Fruit fly (Drosophila melanogaster) whole organism, embryonic: ENCODE data around the gene Vti1a.

ENCODE experiments used
- Bgb ChIP-seq: fragments of 200-800 bp; sonication (Bioruptor generic); IDR thresholded peaks from 2 replicates; pipeline ENCODE4 v1.3.6; 2022; ENCODE audit warnings: missing biosample characterization, missing genetic modification characterization; ENCODE audit not compliant: partially characterized antibody
- CG11723 ChIP-seq: fragments of 200-800 bp; sonication (Bioruptor generic); optimal IDR thresholded peaks from 2 replicates; lab custom pipeline; 2017; ENCODE audit warnings: missing biosample characterization, mild to moderate bottlenecking, missing genetic modification characterization
- CG13424 ChIP-seq: fragments of 200-800 bp; sonication (Bioruptor generic); optimal IDR thresholded peaks from 2 replicates; lab custom pipeline; 2019; ENCODE audit warnings: missing biosample characterization, mild to moderate bottlenecking, missing genetic modification characterization, moderate library complexity
- CG14441 ChIP-seq: fragments of 200-800 bp; sonication (Bioruptor generic); IDR thresholded peaks from 2 replicates; pipeline ENCODE4 v1.3.6; 2022; ENCODE audit warnings: missing biosample characterization, missing genetic modification characterization
- CG1529 ChIP-seq: fragments of 200-800 bp; sonication (Bioruptor generic); optimal IDR thresholded peaks from 3 replicates; lab custom pipeline; 2018; ENCODE audit warnings: missing biosample characterization, missing genetic modification characterization
- CG1603 ChIP-seq: fragments of 200-800 bp; sonication (Bioruptor generic); optimal IDR thresholded peaks from 2 replicates; lab custom pipeline; 2019; ENCODE audit warnings: missing biosample characterization, mild to moderate bottlenecking, missing genetic modification characterization, moderate library complexity
- CG16815 ChIP-seq: fragments of 200-800 bp; sonication (Bioruptor generic); optimal IDR thresholded peaks from 3 replicates; lab custom pipeline; 2017; ENCODE audit warnings: missing biosample characterization, mild to moderate bottlenecking, missing genetic modification characterization
- CG17186 ChIP-seq: fragments of 200-800 bp; sonication (Bioruptor generic); optimal IDR thresholded peaks from 3 replicates; lab custom pipeline; 2017; ENCODE audit warnings: missing biosample characterization, missing genetic modification reagents, missing genetic modification characterization
- CG17385 ChIP-seq: fragments of 200-800 bp; sonication (Bioruptor generic); optimal IDR thresholded peaks from 3 replicates; lab custom pipeline; 2018; ENCODE audit warnings: missing biosample characterization, mild to moderate bottlenecking, missing genetic modification characterization
- CG18262 ChIP-seq: fragments of 200-800 bp; optimal IDR thresholded peaks from 3 replicates; lab custom pipeline; 2019; ENCODE audit warnings: missing biosample characterization, mild to moderate bottlenecking, missing genetic modification characterization, moderate library complexity
- CG18476 ChIP-seq: fragments of 200-800 bp; sonication (Bioruptor generic); optimal IDR thresholded peaks from 2 replicates; lab custom pipeline; 2016; ENCODE audit warnings: missing biosample characterization, mild to moderate bottlenecking, missing genetic modification characterization
- CG30020 ChIP-seq: fragments of 200-800 bp; optimal IDR thresholded peaks from 2 replicates; lab custom pipeline; 2019; ENCODE audit warnings: missing biosample characterization, mild to moderate bottlenecking, missing genetic modification characterization, moderate library complexity
- CG6254 ChIP-seq: fragments of 200-800 bp; sonication (Bioruptor generic); optimal IDR thresholded peaks from 3 replicates; lab custom pipeline; 2017; ENCODE audit warnings: mild to moderate bottlenecking, missing biosample characterization, missing genetic modification reagents, missing genetic modification characterization
- CG6765 ChIP-seq: fragments of 200-800 bp; sonication (Bioruptor generic); optimal IDR thresholded peaks from 3 replicates; lab custom pipeline; 2017; ENCODE audit warnings: missing biosample characterization, mild to moderate bottlenecking, missing genetic modification characterization
- CG7987 ChIP-seq: fragments of 200-800 bp; sonication (Bioruptor generic); optimal IDR thresholded peaks from 2 replicates; lab custom pipeline; 2018; ENCODE audit warnings: missing biosample characterization, mild to moderate bottlenecking, missing genetic modification characterization, moderate library complexity
- CG8388 ChIP-seq: fragments of 200-800 bp; sonication (Bioruptor generic); optimal IDR thresholded peaks from 2 replicates; lab custom pipeline; 2019; ENCODE audit warnings: missing biosample characterization, mild to moderate bottlenecking, missing genetic modification characterization, moderate library complexity
- CTCF ChIP-seq: fragments of 200-800 bp; sonication (Bioruptor generic); optimal IDR thresholded peaks from 2 replicates; lab custom pipeline; 2017; ENCODE audit warnings: missing biosample characterization, mild to moderate bottlenecking, missing genetic modification characterization, moderate library complexity
- D19B ChIP-seq: fragments of 200-800 bp; sonication (Bioruptor generic); optimal IDR thresholded peaks from 2 replicates; lab custom pipeline; 2017; ENCODE audit warnings: missing biosample characterization, mild to moderate bottlenecking, missing genetic modification characterization
- Dbx ChIP-seq: fragments of 200-800 bp; sonication (Bioruptor generic); IDR thresholded peaks from 3 replicates; pipeline ENCODE4 v1.3.6; 2022; ENCODE audit warnings: missing biosample characterization, missing genetic modification characterization
- Dek ChIP-seq: fragments of 200-800 bp; sonication (Bioruptor generic); optimal IDR thresholded peaks from 3 replicates; lab custom pipeline; 2019; ENCODE audit warnings: missing biosample characterization, mild to moderate bottlenecking, missing genetic modification characterization, moderate library complexity
- Dfd ChIP-seq, 2 experiments: fragments of >200 bp; optimal IDR thresholded peaks; 2 replicates each; lab custom pipeline; 2017; ENCODE audit warnings: missing biosample characterization in 2 of 2, missing genetic modification characterization in 2 of 2
- E2f2 ChIP-seq: fragments of 200-800 bp; sonication (Bioruptor generic); IDR thresholded peaks from 2 replicates; pipeline ENCODE4 v1.3.6; 2022; ENCODE audit warnings: missing biosample characterization, missing genetic modification characterization
- Eip74EF ChIP-seq, 2 experiments: fragments of 200-800 bp in 1 of 2; fragments of >200 bp in 1 of 2; sonication (Bioruptor generic) in 1 of 2; optimal IDR thresholded peaks; 2 replicates each; lab custom pipeline; 2017 to 2019; ENCODE audit warnings: missing biosample characterization in 2 of 2, missing genetic modification characterization in 2 of 2, mild to moderate bottlenecking in 1 of 2, moderate library complexity in 1 of 2
- Elba2 ChIP-seq: fragments of 200-800 bp; sonication (Bioruptor generic); optimal IDR thresholded peaks from 3 replicates; lab custom pipeline; 2016; ENCODE audit warnings: missing biosample characterization, missing genetic modification characterization
- Ets97D ChIP-seq: fragments of 200-800 bp; sonication (Bioruptor generic); optimal IDR thresholded peaks from 3 replicates; lab custom pipeline; 2016; ENCODE audit warnings: missing biosample characterization, missing genetic modification characterization
- HLH3B ChIP-seq: fragments of 200-800 bp; sonication (Bioruptor generic); IDR thresholded peaks from 2 replicates; pipeline ENCODE4 v1.3.6; 2022; ENCODE audit warnings: missing biosample characterization, missing genetic modification characterization
- MTF-1 ChIP-seq: fragments of 200-800 bp; sonication (Bioruptor generic); optimal IDR thresholded peaks from 2 replicates; lab custom pipeline; 2018; ENCODE audit warnings: missing biosample characterization, mild to moderate bottlenecking, missing genetic modification characterization, borderline replicate concordance
- Myb ChIP-seq: fragments of 200-800 bp; sonication (Bioruptor generic); optimal IDR thresholded peaks from 2 replicates; lab custom pipeline; 2016; ENCODE audit warnings: missing biosample characterization, missing genetic modification characterization
- Spps ChIP-seq: fragments of 200-800 bp; sonication (Bioruptor generic); optimal IDR thresholded peaks from 2 replicates; lab custom pipeline; 2018; ENCODE audit warnings: missing biosample characterization, mild to moderate bottlenecking, missing genetic modification characterization
- Sry-δ ChIP-seq: fragments of 200-800 bp; sonication (Bioruptor generic); optimal IDR thresholded peaks from 2 replicates; lab custom pipeline; 2016; ENCODE audit warnings: missing biosample characterization, missing genetic modification characterization
- ab ChIP-seq: fragments of 200-800 bp; sonication (Bioruptor generic); optimal IDR thresholded peaks from 2 replicates; lab custom pipeline; 2016; ENCODE audit warnings: missing biosample characterization, missing genetic modification characterization
- ara ChIP-seq: fragments of 200-800 bp; sonication (Bioruptor generic); IDR thresholded peaks from 2 replicates; pipeline ENCODE4 v1.3.6; 2022; ENCODE audit warnings: missing biosample characterization, missing genetic modification characterization
- bcd ChIP-seq: fragments of 200-800 bp; sonication (Bioruptor generic); optimal IDR thresholded peaks from 2 replicates; lab custom pipeline; 2017; ENCODE audit warnings: missing biosample characterization, mild to moderate bottlenecking, missing genetic modification characterization
- bowl ChIP-seq: fragments of 200-800 bp; sonication (Bioruptor generic); IDR thresholded peaks from 2 replicates; pipeline ENCODE4 v1.3.6; 2022; ENCODE audit warnings: missing biosample characterization, missing genetic modification characterization
- bsh ChIP-seq, 2 experiments: fragments of 200-800 bp; sonication (Bioruptor generic); optimal IDR thresholded peaks; 2 replicates each; lab custom pipeline; 2017 to 2018; ENCODE audit warnings: mild to moderate bottlenecking in 2 of 2, missing biosample characterization in 2 of 2, missing genetic modification characterization in 2 of 2, moderate library complexity in 1 of 2
- dan ChIP-seq: fragments of 200-800 bp; sonication (Bioruptor generic); IDR thresholded peaks from 2 replicates; pipeline ENCODE4 v1.3.6; 2022; ENCODE audit warnings: missing biosample characterization, missing genetic modification characterization
- disco-r ChIP-seq: fragments of 200-800 bp; sonication (Bioruptor generic); optimal IDR thresholded peaks from 2 replicates; lab custom pipeline; 2016; ENCODE audit warnings: missing biosample characterization, missing genetic modification characterization
- dm ChIP-seq: fragments of 200-800 bp; sonication (Bioruptor generic); optimal IDR thresholded peaks from 3 replicates; lab custom pipeline; 2016; ENCODE audit warnings: missing biosample characterization, missing genetic modification characterization
- esg ChIP-seq: fragments of 200-800 bp; sonication (Bioruptor generic); conservative IDR thresholded peaks from 2 replicates; pipeline ENCODE4 v1.3.6; 2022; ENCODE audit warnings: missing biosample characterization, missing genetic modification characterization
- kah ChIP-seq: fragments of 200-800 bp; sonication (Bioruptor generic); optimal IDR thresholded peaks from 2 replicates; lab custom pipeline; 2018; ENCODE audit warnings: missing biosample characterization, mild to moderate bottlenecking, missing genetic modification characterization
- pfk ChIP-seq: fragments of 200-800 bp; sonication (Bioruptor generic); optimal IDR thresholded peaks from 2 replicates; lab custom pipeline; 2018; ENCODE audit warnings: missing biosample characterization, mild to moderate bottlenecking, missing genetic modification characterization, moderate library complexity
- pnt ChIP-seq: fragments of 200-800 bp; sonication (Bioruptor generic); optimal IDR thresholded peaks from 3 replicates; lab custom pipeline; 2016; ENCODE audit warnings: missing biosample characterization, missing genetic modification characterization
- ro ChIP-seq: fragments of 200-800 bp; sonication (Bioruptor generic); IDR thresholded peaks from 2 replicates; pipeline ENCODE4 v1.3.6; 2022; ENCODE audit warnings: missing biosample characterization, missing genetic modification characterization
- schlank ChIP-seq: fragments of 200-800 bp; sonication (Bioruptor generic); optimal IDR thresholded peaks from 2 replicates; lab custom pipeline; 2018; ENCODE audit warnings: missing biosample characterization, mild to moderate bottlenecking, missing genetic modification characterization
- sna ChIP-seq: fragments of 200-800 bp; sonication (Bioruptor generic); IDR thresholded peaks from 2 replicates; pipeline ENCODE4 v1.3.6; 2022; ENCODE audit warnings: missing biosample characterization, missing genetic modification characterization; ENCODE audit not compliant: partially characterized antibody
- stc ChIP-seq: fragments of 200-800 bp; sonication (Bioruptor generic); IDR thresholded peaks from 2 replicates; pipeline ENCODE4 v1.3.6; 2022; ENCODE audit warnings: missing biosample characterization, missing genetic modification characterization
- stwl ChIP-seq: fragments of 200-800 bp; sonication (Bioruptor generic); optimal IDR thresholded peaks from 3 replicates; lab custom pipeline; 2018; ENCODE audit warnings: missing biosample characterization, mild to moderate bottlenecking, missing genetic modification characterization, moderate library complexity
- usp ChIP-seq: fragments of >200 bp; optimal IDR thresholded peaks from 2 replicates; lab custom pipeline; 2017; ENCODE audit warnings: missing biosample characterization, missing genetic modification characterization
- z ChIP-seq: fragments of 200-800 bp; sonication (Bioruptor generic); IDR thresholded peaks from 3 replicates; pipeline ENCODE4 v1.3.6; 2022; ENCODE audit warnings: missing biosample characterization, missing genetic modification characterization
- zf30C ChIP-seq: fragments of 200-800 bp; sonication (Bioruptor generic); optimal IDR thresholded peaks from 3 replicates; lab custom pipeline; 2018; ENCODE audit warnings: missing biosample characterization, mild to moderate bottlenecking, missing genetic modification characterization

The Vti1a gene

DNA sequence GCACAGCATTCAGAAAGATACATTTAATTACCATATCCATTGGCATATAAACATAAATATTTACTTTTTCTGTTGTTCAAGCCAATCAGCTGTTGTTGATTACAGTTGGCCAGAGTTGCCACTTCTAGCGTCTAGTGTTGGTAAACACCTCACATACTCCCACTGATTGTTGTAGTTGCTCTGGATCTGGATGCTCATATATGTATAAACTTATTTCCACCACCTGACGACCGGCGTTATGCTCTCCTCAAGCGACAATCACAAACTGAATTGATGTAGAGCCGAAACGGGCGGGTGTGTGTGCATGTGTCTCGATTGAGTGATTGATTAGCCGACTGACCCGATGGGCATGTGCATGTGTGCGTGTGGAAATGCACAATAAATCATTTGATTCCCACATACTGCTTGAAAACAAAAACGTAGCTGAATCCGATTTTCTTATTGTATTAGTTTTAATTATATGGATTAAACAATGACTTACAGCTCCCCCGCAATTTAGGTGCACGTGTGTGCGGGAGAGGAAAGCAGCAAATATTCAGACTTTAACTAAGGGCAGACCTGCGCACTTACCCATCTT is 10.8 kb downstream of the Vti1a start (continued):
- TF ChIP-seq CG7987 (GFP tag; lab: Kevin White, UChicago) (peak; percentile 9), CG18476 (no peak), zf30C (peak; percentile 4), Elba2 (peak; percentile 68), Dbx (GFP tag; lab: Robert Waterston, UW) (peak; percentile 17; the same call in 1 of the 3 replicates), pnt (GFP tag; lab: Kevin White, UChicago) (no peak), Ets97D (GFP tag; lab: Kevin White, UChicago) (peak; percentile 63), MTF-1 (GFP tag; lab: Kevin White, UChicago) (peak; percentile 42), z (GFP tag; lab: Robert Waterston, UW) (peak; percentile 67; the same call in 2 of the 3 replicates), CG18262 (tag; lab: Kevin White, UChicago) (peak; percentile 5), kah (GFP tag; lab: Kevin White, UChicago) (peak; percentile 80), Eip74EF (GFP tag; optimal IDR thresholded peaks at IDR 0.05; lab: Kevin White, UChicago) (peak in 1 of 2 experiments; percentile 33), disco-r (GFP tag; lab: Kevin White, UChicago) (peak; percentile 19), dan (GFP tag; lab: Robert Waterston, UW) (no peak), HLH3B (no peak), dm (peak; percentile 59), schlank (tag; lab: Kevin White, UChicago) (no peak), usp (GFP tag; lab: Kevin White, UChicago) (no peak), Dek (tag; lab: Kevin White, UChicago) (no peak), CG8388 (GFP tag; lab: Kevin White, UChicago) (no peak), CG6765 (GFP tag; lab: Kevin White, UChicago) (peak; percentile 25), CG17186 (GFP tag; lab: Kevin White, UChicago) (peak; percentile 18), sna (GFP tag; lab: Robert Waterston, UW) (peak; percentile 17; the same call in 1 of the 2 replicates), CG16815 (GFP tag; lab: Kevin White, UChicago) (no peak), CG17385 (GFP tag; lab: Kevin White, UChicago) (peak; percentile 35), Myb (GFP tag; lab: Kevin White, UChicago) (peak; percentile 67), Spps (tag; lab: Kevin White, UChicago) (peak; percentile 5), Dfd (GFP tag; optimal IDR thresholded peaks at IDR 0.05; lab: Kevin White, UChicago) (no peak), CG14441 (GFP tag; lab: Robert Waterston, UW) (peak; percentile 23; the same call in 1 of the 2 replicates), stc (GFP tag; lab: Robert Waterston, UW) (no peak), CTCF (GFP tag; lab: Kevin White, UChicago) (peak; percentile 35), Sry-δ (GFP tag; lab: Kevin White, UChicago) (peak; percentile 53), pfk (no peak), stwl (peak; percentile 91), Bgb (GFP tag; lab: Robert Waterston, UW) (peak; percentile 31; the same call in 1 of the 2 replicates), D19B (no peak), ro (GFP tag; lab: Robert Waterston, UW) (no peak), CG1603 (tag; lab: Kevin White, UChicago) (peak; percentile 76), bsh (GFP tag; optimal IDR thresholded peaks at IDR 0.05; lab: Kevin White, UChicago) (peak in 1 of 2 experiments; percentile 23), CG6254 (GFP tag; lab: Kevin White, UChicago) (no peak), ab (GFP tag; lab: Kevin White, UChicago) (no peak), ara (no peak), bowl (GFP tag; lab: Robert Waterston, UW) (no peak), CG1529 (GFP tag; lab: Kevin White, UChicago) (peak; percentile 41), esg (GFP tag; lab: Robert Waterston, UW) (no peak), E2f2 (GFP tag; lab: Robert Waterston, UW) (peak; percentile 36; the same call in 1 of the 2 replicates), CG30020 (tag; lab: Kevin White, UChicago) (peak; percentile 10), bcd (GFP tag; lab: Kevin White, UChicago) (peak; percentile 43), CG13424 (tag; lab: Kevin White, UChicago) (peak; percentile 24), CG11723 (GFP tag; lab: Kevin White, UChicago) (no peak)
